Worm (Caenorhabditis elegans): ENCODE data around the gene mocs-1.

ce11 chrX:15395723-15396122 is 44.9 kb downstream of the mocs-1 start:
- no peak for TF ChIP-seq ets-4 (tag; optimal IDR thresholded peaks at IDR 0.05)
- no peak for TF ChIP-seq elt-2 (tag; optimal IDR thresholded peaks at IDR 0.05)
- no peak for TF ChIP-seq syd-9 (tag; optimal IDR thresholded peaks at IDR 0.05)
- no peak for TF ChIP-seq hlh-15 (tag; optimal IDR thresholded peaks at IDR 0.05)
- TF ChIP-seq nhr-11 (tag; optimal IDR thresholded peaks at IDR 0.05): no peak
- no peak for TF ChIP-seq C38D4.7 (GFP tag; optimal IDR thresholded peaks at IDR 0.05)
- no peak for TF ChIP-seq ceh-9 (tag; optimal IDR thresholded peaks at IDR 0.05)
- no peak for TF ChIP-seq hlh-30 (tag; optimal IDR thresholded peaks at IDR 0.05; ENCODE audit: insufficient read depth)
- no peak for TF ChIP-seq dve-1 (tag; optimal IDR thresholded peaks at IDR 0.05)
- no peak for TF ChIP-seq ceh-6 (GFP tag; optimal IDR thresholded peaks at IDR 0.05)

Measured in whole organism, late embryonic.